Fruit fly (Drosophila melanogaster): ENCODE measurements around the gene Ir11a.

DNA sequence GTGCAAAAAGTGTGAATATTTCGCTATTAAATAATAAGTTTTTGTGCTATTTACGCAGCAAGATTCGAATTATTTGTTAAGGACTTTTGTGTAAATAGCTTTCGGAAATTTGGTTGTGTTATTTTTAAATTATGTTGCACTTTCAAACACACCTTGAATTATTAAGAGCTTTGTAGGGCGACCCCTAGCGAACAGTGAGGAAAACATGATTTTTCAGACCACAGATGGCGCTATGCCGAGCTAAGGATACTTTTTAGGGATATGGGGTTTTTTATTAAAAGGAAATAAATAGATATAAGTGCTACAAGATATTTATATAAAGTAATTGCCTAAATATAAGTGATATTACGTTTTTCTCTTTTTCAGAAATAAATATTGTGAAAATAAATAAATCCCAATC lies 8.7 kb upstream of the Ir11a start:
- no peak for TF ChIP-seq CG12605 (GFP tag; IDR thresholded peaks at IDR 0.05)
- TF ChIP-seq CG13204 (GFP tag; optimal IDR thresholded peaks at IDR 0.05) = no peak
- TF ChIP-seq Pif1B (GFP tag; optimal IDR thresholded peaks at IDR 0.05) = no peak
- TF ChIP-seq Snoo (tag; optimal IDR thresholded peaks at IDR 0.05) = no peak
- TF ChIP-seq CG15710 (tag; optimal IDR thresholded peaks at IDR 0.05) = no peak
- TF ChIP-seq EcR (GFP tag; optimal IDR thresholded peaks at IDR 0.05) = no peak

Data from whole organism, pupa.